Fruit fly (Drosophila melanogaster) whole organism: Measurements from ENCODE around the gene CG4502.

Experiments used
- psq ChIP-seq: fragments of >200 bp; optimal IDR thresholded peaks from 2 replicates; lab custom pipeline; 2017
- usp ChIP-seq: fragments of >200 bp; optimal IDR thresholded peaks from 2 replicates; lab custom pipeline; 2017; ENCODE audit warnings: missing biosample characterization, missing genetic modification characterization, mixed read lengths

dm6 chr2L:7165832-7166231 lies 38.2 kb downstream of the CG4502 start:
- TF ChIP-seq psq (no peak), usp (GFP tag; lab: Kevin White, UChicago) (no peak)
